Fruit fly (Drosophila melanogaster): ENCODE results near the gene CG16713.

CG16713 gene

DNA sequence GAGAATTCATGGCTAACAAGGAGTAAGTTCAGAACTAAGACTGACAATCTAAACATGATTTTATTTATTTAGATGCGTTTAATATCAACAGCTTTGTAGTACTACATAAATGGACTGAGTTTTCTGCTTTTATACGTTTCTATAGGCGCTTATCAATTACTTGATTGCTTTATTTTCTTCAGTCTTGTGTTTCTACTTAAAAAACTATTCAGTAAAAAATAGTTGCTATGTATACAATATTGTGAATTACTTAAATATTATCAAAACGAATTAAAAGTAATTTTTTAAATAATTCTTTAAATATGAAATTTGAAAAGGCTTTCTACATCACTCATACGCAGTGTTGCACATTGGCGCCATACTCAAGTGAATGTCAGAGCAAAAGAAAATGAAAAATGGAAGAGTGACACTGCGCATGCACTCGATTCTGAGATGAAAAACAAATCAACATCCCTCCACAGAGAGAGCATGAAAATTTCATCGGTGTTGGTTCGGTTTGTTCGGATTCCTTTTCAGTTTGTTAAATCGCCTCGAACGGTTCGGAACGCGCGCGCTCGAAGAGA lies 22.5 kb upstream of the CG16713 start, which contains the start of the genes lectin-24A and Shaw:
Gene lectin-24A, minus strand, starts transcription at position 101 of the 563 bp plus-strand sequence.
Gene Shaw, plus strand, starts transcription at position 513 of the 563 bp plus-strand sequence.
- TF ChIP-seq CG15336 (GFP tag; IDR thresholded peaks at IDR 0.05) (no peak), salr (GFP tag; optimal IDR thresholded peaks at IDR 0.05) (no peak), achi (GFP tag; optimal IDR thresholded peaks at IDR 0.05) (peak; percentile 11)

dm6 chr2L:3713545-3714156 lies 18.4 kb upstream of the CG16713 start:
- no peak for TF ChIP-seq CG10669 (GFP tag; optimal IDR thresholded peaks at IDR 0.05)
- TF ChIP-seq Met (GFP tag; optimal IDR thresholded peaks at IDR 0.05) = peak; percentile 5
- TF ChIP-seq eg (GFP tag; IDR thresholded peaks at IDR 0.05) = peak; percentile 44; the same call in 1 of the 3 replicates
- peak; percentile 14 for TF ChIP-seq fkh (GFP tag; optimal IDR thresholded peaks at IDR 0.05)
- TF ChIP-seq CG6808 (GFP tag; optimal IDR thresholded peaks at IDR 0.05) = no peak
- peak; percentile 33 for TF ChIP-seq vri (GFP tag; optimal IDR thresholded peaks at IDR 0.05)
- TF ChIP-seq CG6163 (GFP tag; IDR thresholded peaks at IDR 0.05) = no peak
- no peak for TF ChIP-seq Blimp-1 (GFP tag; optimal IDR thresholded peaks at IDR 0.05)
- TF ChIP-seq CG11902 (GFP tag; optimal IDR thresholded peaks at IDR 0.05) = no peak
- no peak for TF ChIP-seq CG10631 (GFP tag; optimal IDR thresholded peaks at IDR 0.05)
- no peak for TF ChIP-seq CG4318 (GFP tag; optimal IDR thresholded peaks at IDR 0.05)
- no peak for TF ChIP-seq fd59A (GFP tag; optimal IDR thresholded peaks at IDR 0.05)
- TF ChIP-seq dsx (GFP tag; optimal IDR thresholded peaks at IDR 0.05; ENCODE audit: poor library complexity, severe bottlenecking) = no peak
- TF ChIP-seq Hr38 (GFP tag; optimal IDR thresholded peaks at IDR 0.05) = no peak
- no peak for TF ChIP-seq dac (GFP tag; optimal IDR thresholded peaks at IDR 0.05)
- no peak for TF ChIP-seq CG6792 (GFP tag; optimal IDR thresholded peaks at IDR 0.05)
- TF ChIP-seq svp (GFP tag) = peak; percentile 9
- TF ChIP-seq Sox15 (GFP tag; optimal IDR thresholded peaks at IDR 0.05) = no peak
- no peak for TF ChIP-seq salr (GFP tag; optimal IDR thresholded peaks at IDR 0.05)
- no peak for TF ChIP-seq Smox (GFP tag; optimal IDR thresholded peaks at IDR 0.05)
- TF ChIP-seq Eip93F (GFP tag; optimal IDR thresholded peaks at IDR 0.05) = no peak
- TF ChIP-seq CG6854 (GFP tag; optimal IDR thresholded peaks at IDR 0.05) = no peak
- TF ChIP-seq Ets21C (GFP tag; optimal IDR thresholded peaks at IDR 0.05) = no peak
- no peak for TF ChIP-seq pdm3 (GFP tag; optimal IDR thresholded peaks at IDR 0.05)
- no peak for TF ChIP-seq CG15336 (GFP tag; IDR thresholded peaks at IDR 0.05)
- TF ChIP-seq Lpt (GFP tag; optimal IDR thresholded peaks at IDR 0.05) = no peak
- TF ChIP-seq Eip78C (GFP tag) = peak; percentile 62
- TF ChIP-seq CG6276 (GFP tag; optimal IDR thresholded peaks at IDR 0.05) = no peak
- no peak for TF ChIP-seq CG7368 (GFP tag; optimal IDR thresholded peaks at IDR 0.05)
- no peak for TF ChIP-seq Gug (GFP tag; IDR thresholded peaks at IDR 0.05)
- TF ChIP-seq CG34406 (GFP tag; optimal IDR thresholded peaks at IDR 0.05) = no peak
- peak; percentile 4 for TF ChIP-seq Hr4 (GFP tag; optimal IDR thresholded peaks at IDR 0.05)
- TF ChIP-seq Ets96B (tag; optimal IDR thresholded peaks at IDR 0.05) = no peak
- TF ChIP-seq OdsH (GFP tag; optimal IDR thresholded peaks at IDR 0.05) = no peak
- no peak for TF ChIP-seq CG8632 (GFP tag; optimal IDR thresholded peaks at IDR 0.05)
- no peak for TF ChIP-seq CG11294 (GFP tag; IDR thresholded peaks at IDR 0.05)
- TF ChIP-seq CG3032 (tag; optimal IDR thresholded peaks at IDR 0.05) = no peak

dm6 chr2L:3712949-3713416 lies 17.8 kb upstream of the CG16713 start, which contains the start of the genes CG31955 and CG2818:
TSS of gene CG31955 (minus strand) at chr2L:3713105.
TSS of gene CG2818 (plus strand) at chr2L:3713360.
- TF ChIP-seq Met (GFP tag; optimal IDR thresholded peaks at IDR 0.05) = peak; percentile 43
- TF ChIP-seq esn (GFP tag; optimal IDR thresholded peaks at IDR 0.05) = peak; percentile 7
- no peak for TF ChIP-seq CG10669 (GFP tag; optimal IDR thresholded peaks at IDR 0.05)
- no peak for TF ChIP-seq Lpt (GFP tag; optimal IDR thresholded peaks at IDR 0.05)
- peak; percentile 11 for TF ChIP-seq OdsH (GFP tag; optimal IDR thresholded peaks at IDR 0.05)
- no peak for TF ChIP-seq CG7368 (GFP tag; optimal IDR thresholded peaks at IDR 0.05)
- TF ChIP-seq dac (GFP tag; optimal IDR thresholded peaks at IDR 0.05) = no peak
- no peak for TF ChIP-seq Ets21C (GFP tag; optimal IDR thresholded peaks at IDR 0.05)
- TF ChIP-seq Smox (GFP tag; optimal IDR thresholded peaks at IDR 0.05) = peak; percentile 32
- no peak for TF ChIP-seq CG8119 (GFP tag; IDR thresholded peaks at IDR 0.05)
- no peak for TF ChIP-seq CG11294 (GFP tag; IDR thresholded peaks at IDR 0.05)
- TF ChIP-seq CG1621 (tag; optimal IDR thresholded peaks at IDR 0.05) = no peak
- no peak for TF ChIP-seq Eip93F (GFP tag; optimal IDR thresholded peaks at IDR 0.05)
- TF ChIP-seq CG6854 (GFP tag; optimal IDR thresholded peaks at IDR 0.05) = no peak
- TF ChIP-seq CG8632 (GFP tag; optimal IDR thresholded peaks at IDR 0.05) = no peak
- TF ChIP-seq Sox102F (GFP tag; optimal IDR thresholded peaks at IDR 0.05) = no peak
- no peak for TF ChIP-seq CG11902 (GFP tag; optimal IDR thresholded peaks at IDR 0.05)
- peak; percentile 0 for TF ChIP-seq Eip75B (GFP tag; optimal IDR thresholded peaks at IDR 0.05)
- peak; percentile 46 for TF ChIP-seq dsx (GFP tag; optimal IDR thresholded peaks at IDR 0.05; ENCODE audit: poor library complexity, severe bottlenecking)
- peak; percentile 41 for TF ChIP-seq Hr39 (GFP tag; optimal IDR thresholded peaks at IDR 0.05)
- peak; percentile 40 for TF ChIP-seq pdm3 (GFP tag; optimal IDR thresholded peaks at IDR 0.05)
- no peak for TF ChIP-seq CG8319 (GFP tag; optimal IDR thresholded peaks at IDR 0.05)
- peak; percentile 25 for TF ChIP-seq Sox14 (GFP tag; optimal IDR thresholded peaks at IDR 0.05)
- TF ChIP-seq Sox15 (GFP tag; optimal IDR thresholded peaks at IDR 0.05) = no peak
